Fruit fly (Drosophila melanogaster) whole organism, embryonic: ENCODE results near the gene mal.

Source experiments
- Atf3 ChIP-seq: fragments of 200-800 bp; sonication (Bioruptor generic); optimal IDR thresholded peaks from 3 replicates; lab custom pipeline; 2016; ENCODE audit warnings: missing biosample characterization, missing genetic modification characterization
- Bgb ChIP-seq: fragments of 200-800 bp; sonication (Bioruptor generic); IDR thresholded peaks from 2 replicates; pipeline ENCODE4 v1.3.6; 2022; ENCODE audit warnings: missing biosample characterization, missing genetic modification characterization; ENCODE audit not compliant: partially characterized antibody
- C15 ChIP-seq: fragments of 200-800 bp; sonication (Bioruptor generic); IDR thresholded peaks from 3 replicates; pipeline ENCODE4 v1.3.6; 2022; ENCODE audit warnings: missing biosample characterization, missing genetic modification characterization
- CG11247 ChIP-seq: fragments of 200-800 bp; sonication (Bioruptor generic); IDR thresholded peaks from 2 replicates; pipeline ENCODE4 v1.3.6; 2022; ENCODE audit warnings: missing biosample characterization, missing genetic modification characterization
- CG12104 ChIP-seq: fragments of 200-800 bp; sonication (Bioruptor generic); optimal IDR thresholded peaks from 3 replicates; lab custom pipeline; 2016; ENCODE audit warnings: missing biosample characterization, missing genetic modification characterization
- CG12744 ChIP-seq: fragments of 200-800 bp; sonication (Bioruptor generic); optimal IDR thresholded peaks from 2 replicates; lab custom pipeline; 2016; ENCODE audit warnings: missing biosample characterization, missing genetic modification characterization
- CG13424 ChIP-seq: fragments of 200-800 bp; sonication (Bioruptor generic); optimal IDR thresholded peaks from 2 replicates; lab custom pipeline; 2019; ENCODE audit warnings: missing biosample characterization, mild to moderate bottlenecking, missing genetic modification characterization, moderate library complexity
- CG13894 ChIP-seq: fragments of 200-800 bp; sonication (Bioruptor generic); optimal IDR thresholded peaks from 3 replicates; lab custom pipeline; 2018; ENCODE audit warnings: missing biosample characterization, mild to moderate bottlenecking, missing genetic modification characterization, moderate library complexity
- CG1603 ChIP-seq: fragments of 200-800 bp; sonication (Bioruptor generic); optimal IDR thresholded peaks from 2 replicates; lab custom pipeline; 2019; ENCODE audit warnings: missing biosample characterization, mild to moderate bottlenecking, missing genetic modification characterization, moderate library complexity
- CG17568 ChIP-seq: fragments of 200-800 bp; sonication (Bioruptor generic); optimal IDR thresholded peaks from 2 replicates; lab custom pipeline; 2018; ENCODE audit warnings: missing biosample characterization, mild to moderate bottlenecking, missing genetic modification characterization, moderate library complexity
- CG3065 ChIP-seq: fragments of 200-800 bp; sonication (Bioruptor generic); optimal IDR thresholded peaks from 2 replicates; lab custom pipeline; 2016; ENCODE audit warnings: missing biosample characterization, missing genetic modification characterization
- CG32532 ChIP-seq: fragments of 200-800 bp; sonication (Bioruptor generic); IDR thresholded peaks from 2 replicates; pipeline ENCODE4 v1.3.6; 2022; ENCODE audit warnings: missing biosample characterization, missing genetic modification characterization
- CG3281 ChIP-seq: fragments of 200-800 bp; sonication (Bioruptor generic); optimal IDR thresholded peaks from 3 replicates; lab custom pipeline; 2017; ENCODE audit warnings: missing biosample characterization, mild to moderate bottlenecking, missing genetic modification characterization
- CG34224 ChIP-seq: fragments of 200-800 bp; sonication (Bioruptor generic); IDR thresholded peaks from 3 replicates; pipeline ENCODE4 v1.3.6; 2022; ENCODE audit warnings: missing biosample characterization, missing genetic modification characterization; ENCODE audit not compliant: partially characterized antibody
- CG34376 ChIP-seq: fragments of 200-800 bp; sonication (Bioruptor generic); optimal IDR thresholded peaks from 2 replicates; lab custom pipeline; 2018; ENCODE audit warnings: missing biosample characterization, mild to moderate bottlenecking, missing genetic modification characterization
- CG7987 ChIP-seq: fragments of 200-800 bp; sonication (Bioruptor generic); optimal IDR thresholded peaks from 2 replicates; lab custom pipeline; 2018; ENCODE audit warnings: missing biosample characterization, mild to moderate bottlenecking, missing genetic modification characterization, moderate library complexity
- CG8924 ChIP-seq: fragments of 200-800 bp; optimal IDR thresholded peaks from 3 replicates; lab custom pipeline; 2019; ENCODE audit warnings: missing biosample characterization, mild to moderate bottlenecking, missing genetic modification characterization, moderate library complexity
- CoRest ChIP-seq: fragments of 200-800 bp; sonication (Bioruptor generic); optimal IDR thresholded peaks from 3 replicates; lab custom pipeline; 2018; ENCODE audit warnings: missing biosample characterization, mild to moderate bottlenecking, missing genetic modification characterization, moderate library complexity
- Dad ChIP-seq: fragments of 200-800 bp; sonication (Bioruptor generic); optimal IDR thresholded peaks from 3 replicates; lab custom pipeline; 2016; ENCODE audit warnings: missing biosample characterization, missing genetic modification characterization
- Dek ChIP-seq: fragments of 200-800 bp; sonication (Bioruptor generic); optimal IDR thresholded peaks from 3 replicates; lab custom pipeline; 2019; ENCODE audit warnings: missing biosample characterization, mild to moderate bottlenecking, missing genetic modification characterization, moderate library complexity
- Dll ChIP-seq: fragments of 200-800 bp; sonication (Bioruptor generic); IDR thresholded peaks from 4 replicates; pipeline ENCODE4 v1.3.6; 2022; ENCODE audit warnings: missing biosample characterization, missing genetic modification characterization; ENCODE audit not compliant: partially characterized antibody
- Dp ChIP-seq: fragments of 200-800 bp; sonication (Bioruptor generic); optimal IDR thresholded peaks from 2 replicates; lab custom pipeline; 2018; ENCODE audit warnings: missing biosample characterization, mild to moderate bottlenecking, missing genetic modification characterization, moderate library complexity
- Dref ChIP-seq: fragments of 200-800 bp; sonication (Bioruptor generic); IDR thresholded peaks from 2 replicates; pipeline ENCODE4 v1.3.6; 2022; ENCODE audit warnings: missing biosample characterization, missing genetic modification characterization
- HLH54F ChIP-seq: fragments of 200-800 bp; sonication (Bioruptor generic); optimal IDR thresholded peaks from 3 replicates; lab custom pipeline; 2016; ENCODE audit warnings: missing biosample characterization, missing genetic modification characterization
- Hr39 ChIP-seq: fragments of >200 bp; optimal IDR thresholded peaks from 2 replicates; lab custom pipeline; 2017
- Hr78 ChIP-seq, 2 experiments: fragments of 200-800 bp in 1 of 2; fragments of >200 bp in 1 of 2; sonication (Bioruptor generic) in 1 of 2; optimal IDR thresholded peaks; 2 replicates each; lab custom pipeline; 2017 to 2019; ENCODE audit warnings: missing biosample characterization in 2 of 2, missing genetic modification characterization in 2 of 2, mild to moderate bottlenecking in 1 of 2, moderate library complexity in 1 of 2
- MBD-R2 ChIP-seq: fragments of 200-800 bp; sonication (Bioruptor generic); IDR thresholded peaks from 2 replicates; pipeline ENCODE4 v1.3.6; 2022; ENCODE audit warnings: missing biosample characterization, missing genetic modification characterization
- MESR4 ChIP-seq: fragments of 200-800 bp; sonication (Bioruptor generic); optimal IDR thresholded peaks from 2 replicates; lab custom pipeline; 2018; ENCODE audit warnings: missing biosample characterization, mild to moderate bottlenecking, missing genetic modification characterization, moderate library complexity
- Neu2 ChIP-seq: fragments of 200-800 bp; sonication (Bioruptor generic); optimal IDR thresholded peaks from 3 replicates; lab custom pipeline; 2016; ENCODE audit warnings: missing biosample characterization, missing genetic modification characterization, borderline replicate concordance
- PHDP ChIP-seq: fragments of 200-800 bp; sonication (Bioruptor generic); optimal IDR thresholded peaks from 3 replicates; lab custom pipeline; 2018; ENCODE audit warnings: missing biosample characterization, mild to moderate bottlenecking, missing genetic modification characterization, moderate library complexity
- Sin3A ChIP-seq: fragments of >200 bp; optimal IDR thresholded peaks from 2 replicates; lab custom pipeline; 2018
- Xrp1 ChIP-seq: fragments of 200-800 bp; sonication (Bioruptor generic); IDR thresholded peaks from 2 replicates; pipeline ENCODE4 v1.3.6; 2022; ENCODE audit warnings: missing biosample characterization, missing genetic modification characterization
- dati ChIP-seq: fragments of 200-800 bp; sonication (Bioruptor generic); IDR thresholded peaks from 2 replicates; pipeline ENCODE4 v1.3.6; 2022; ENCODE audit warnings: missing biosample characterization, missing genetic modification characterization
- dm ChIP-seq: fragments of 200-800 bp; sonication (Bioruptor generic); optimal IDR thresholded peaks from 3 replicates; lab custom pipeline; 2016; ENCODE audit warnings: missing biosample characterization, missing genetic modification characterization
- en ChIP-seq: fragments of 200-800 bp; sonication (Bioruptor generic); optimal IDR thresholded peaks from 2 replicates; lab custom pipeline; 2016; ENCODE audit warnings: missing biosample characterization, missing genetic modification characterization
- fru ChIP-seq: fragments of >200 bp; optimal IDR thresholded peaks from 2 replicates; lab custom pipeline; 2017
- gcm ChIP-seq: fragments of 200-800 bp; sonication (Bioruptor generic); optimal IDR thresholded peaks from 2 replicates; lab custom pipeline; 2019; ENCODE audit warnings: missing biosample characterization, mild to moderate bottlenecking, missing genetic modification characterization, moderate library complexity
- gsb ChIP-seq: fragments of 200-800 bp; sonication (Bioruptor generic); IDR thresholded peaks from 2 replicates; pipeline ENCODE4 v1.3.6; 2022; ENCODE audit warnings: missing biosample characterization, missing genetic modification characterization
- ham ChIP-seq: fragments of 200-800 bp; sonication (Bioruptor generic); IDR thresholded peaks from 2 replicates; pipeline ENCODE4 v1.3.6; 2022; ENCODE audit warnings: missing biosample characterization, missing genetic modification characterization
- inv ChIP-seq: fragments of 200-800 bp; sonication (Bioruptor generic); IDR thresholded peaks from 2 replicates; pipeline ENCODE4 v1.3.6; 2022; ENCODE audit warnings: missing biosample characterization, missing genetic modification characterization; ENCODE audit not compliant: partially characterized antibody
- nau ChIP-seq: fragments of 200-800 bp; sonication (Bioruptor generic); optimal IDR thresholded peaks from 3 replicates; lab custom pipeline; 2017; ENCODE audit warnings: missing biosample characterization, mild to moderate bottlenecking, missing genetic modification characterization, missing genetic modification reagents
- nerfin-2 ChIP-seq: fragments of 200-800 bp; sonication (Bioruptor generic); IDR thresholded peaks from 2 replicates; pipeline ENCODE4 v1.3.6; 2022; ENCODE audit warnings: missing biosample characterization, missing genetic modification characterization; ENCODE audit not compliant: partially characterized antibody
- pita ChIP-seq: fragments of 200-800 bp; sonication (Bioruptor generic); optimal IDR thresholded peaks from 2 replicates; lab custom pipeline; 2017; ENCODE audit warnings: missing biosample characterization, mild to moderate bottlenecking, missing genetic modification characterization
- ranshi ChIP-seq: fragments of 200-800 bp; sonication (Bioruptor generic); IDR thresholded peaks from 2 replicates; pipeline ENCODE4 v1.3.6; 2022; ENCODE audit warnings: missing biosample characterization, missing genetic modification characterization
- row ChIP-seq: fragments of 200-800 bp; sonication (Bioruptor generic); IDR thresholded peaks from 3 replicates; pipeline ENCODE4 v1.3.6; 2022; ENCODE audit warnings: missing biosample characterization, missing genetic modification characterization
- sim ChIP-seq: fragments of 200-800 bp; sonication (Bioruptor generic); IDR thresholded peaks from 2 replicates; pipeline ENCODE4 v1.3.6; 2022; ENCODE audit warnings: missing biosample characterization, missing genetic modification characterization
- sima ChIP-seq: fragments of 200-800 bp; sonication (Bioruptor generic); optimal IDR thresholded peaks from 2 replicates; lab custom pipeline; 2016; ENCODE audit warnings: missing biosample characterization, missing genetic modification characterization
- slp2 ChIP-seq: fragments of 200-800 bp; sonication (Bioruptor generic); optimal IDR thresholded peaks from 2 replicates; lab custom pipeline; 2016; ENCODE audit warnings: missing biosample characterization, missing genetic modification characterization
- sr ChIP-seq: fragments of 200-800 bp; sonication (Bioruptor generic); IDR thresholded peaks from 3 replicates; pipeline ENCODE4 v1.3.6; 2022; ENCODE audit warnings: missing biosample characterization, missing genetic modification characterization
- tna ChIP-seq: fragments of 200-800 bp; sonication (Bioruptor generic); IDR thresholded peaks from 2 replicates; pipeline ENCODE4 v1.3.6; 2022; ENCODE audit warnings: missing biosample characterization, missing genetic modification characterization; ENCODE audit not compliant: partially characterized antibody
- twi ChIP-seq: fragments of 200-800 bp; optimal IDR thresholded peaks from 2 replicates; lab custom pipeline; 2019; ENCODE audit warnings: missing biosample characterization, mild to moderate bottlenecking, missing genetic modification characterization, moderate library complexity
- zen2 ChIP-seq: fragments of 200-800 bp; sonication (Bioruptor generic); IDR thresholded peaks from 3 replicates; pipeline ENCODE4 v1.3.6; 2022; ENCODE audit warnings: missing biosample characterization, missing genetic modification characterization; ENCODE audit not compliant: partially characterized antibody

Gene mal

dm6 chrX:20426818-20427217 is 2.7 kb upstream of the mal start, which contains the start of gene CG15456 (continued):
- TF ChIP-seq CG7987 (no peak), zen2 (GFP tag; lab: Robert Waterston, UW) (no peak), CG3281 (GFP tag; lab: Kevin White, UChicago) (no peak), en (GFP tag; lab: Kevin White, UChicago) (no peak), CG3065 (GFP tag; lab: Kevin White, UChicago) (no peak), Dad (GFP tag; lab: Kevin White, UChicago) (no peak), HLH54F (GFP tag; lab: Kevin White, UChicago) (no peak), inv (GFP tag; lab: Robert Waterston, UW) (0 out of 2 replicates have a peak, but pooled peaks have one; percentile 18), twi (no peak), Sin3A (lab: Kevin White, UChicago) (no peak), tna (no peak), sim (no peak), fru (lab: Kevin White, UChicago) (no peak), CG34376 (no peak), Dref (GFP tag; lab: Robert Waterston, UW) (peak; percentile 59), ranshi (GFP tag; lab: Robert Waterston, UW) (no peak), sr (GFP tag; lab: Robert Waterston, UW) (no peak), CG11247 (no peak), Hr39 (no peak), Dp (GFP tag; lab: Kevin White, UChicago) (peak; percentile 82), C15 (GFP tag; lab: Robert Waterston, UW) (no peak), CG13424 (tag; lab: Kevin White, UChicago) (no peak), Atf3 (no peak), sima (GFP tag; lab: Kevin White, UChicago) (no peak), Neu2 (no peak), nerfin-2 (GFP tag; lab: Robert Waterston, UW) (no peak), PHDP (tag; lab: Kevin White, UChicago) (no peak), CG13894 (tag; lab: Kevin White, UChicago) (no peak), Dek (tag; lab: Kevin White, UChicago) (no peak), Hr78 (GFP tag; optimal IDR thresholded peaks at IDR 0.05; lab: Kevin White, UChicago) (no peak), dm (GFP tag; lab: Kevin White, UChicago) (no peak), CG1603 (tag; lab: Kevin White, UChicago) (no peak), CG12744 (GFP tag; lab: Kevin White, UChicago) (no peak), ham (GFP tag; lab: Robert Waterston, UW) (no peak), row (GFP tag; lab: Robert Waterston, UW) (no peak), MBD-R2 (GFP tag; lab: Robert Waterston, UW) (peak; percentile 76), CG8924 (no peak), CG17568 (no peak), CG34224 (peak; percentile 87), Dll (GFP tag; lab: Robert Waterston, UW) (peak; percentile 56; the same call in 3 of the 4 replicates), CoRest (tag; lab: Kevin White, UChicago) (no peak), nau (GFP tag; lab: Kevin White, UChicago) (no peak), dati (GFP tag; lab: Robert Waterston, UW) (no peak), MESR4 (peak; percentile 46), CG12104 (GFP tag; lab: Kevin White, UChicago) (no peak), gcm (no peak), Bgb (GFP tag; lab: Robert Waterston, UW) (no peak), CG32532 (GFP tag; lab: Robert Waterston, UW) (no peak), Xrp1 (GFP tag; lab: Robert Waterston, UW) (no peak), pita (no peak), gsb (GFP tag; lab: Robert Waterston, UW) (no peak), slp2 (no peak)
